Worm (Caenorhabditis elegans) whole organism, young adult: ENCODE results near the gene F55A11.6.

Experiments
- F22D6.2 ChIP-seq: sonication (generic microtip); optimal IDR thresholded peaks from 2 replicates; lab custom pipeline; 2016; ENCODE audit warnings: mild to moderate bottlenecking, missing genetic modification characterization, missing compliant biosample characterization
- ceh-100 ChIP-seq: fragments of 200-800 bp; sonication (Bioruptor generic); IDR thresholded peaks from 2 replicates; pipeline ENCODE4 v1.3.6; 2022; ENCODE audit warnings: missing genetic modification reagents, missing genetic modification characterization, missing compliant biosample characterization
- nfya-1 ChIP-seq: sonication (generic microtip); optimal IDR thresholded peaks from 2 replicates; lab custom pipeline; 2017; ENCODE audit warnings: antibody characterized with exemption, missing compliant biosample characterization, missing genetic modification characterization, borderline replicate concordance; ENCODE audit not compliant: insufficient read depth
- pha-4 ChIP-seq: fragments of 150-350 bp; sonication (generic microtip); optimal IDR thresholded peaks from 2 replicates; lab custom pipeline; 2014; ENCODE audit warnings: missing biosample characterization, missing genetic modification reagents, missing genetic modification characterization
- repo-1 ChIP-seq: sonication (generic microtip); optimal IDR thresholded peaks from 2 replicates; lab custom pipeline; 2017; ENCODE audit warnings: mild to moderate bottlenecking, missing genetic modification characterization, missing compliant biosample characterization
- sdz-38 ChIP-seq: sonication (generic microtip); optimal IDR thresholded peaks from 2 replicates; lab custom pipeline; 2016; ENCODE audit warnings: missing genotype, missing genetic modification characterization, missing compliant biosample characterization
- unc-130 ChIP-seq: sonication (generic microtip); optimal IDR thresholded peaks from 2 replicates; lab custom pipeline; 2016; ENCODE audit warnings: missing genetic modification reagents, missing genetic modification characterization, missing compliant biosample characterization

DNA sequence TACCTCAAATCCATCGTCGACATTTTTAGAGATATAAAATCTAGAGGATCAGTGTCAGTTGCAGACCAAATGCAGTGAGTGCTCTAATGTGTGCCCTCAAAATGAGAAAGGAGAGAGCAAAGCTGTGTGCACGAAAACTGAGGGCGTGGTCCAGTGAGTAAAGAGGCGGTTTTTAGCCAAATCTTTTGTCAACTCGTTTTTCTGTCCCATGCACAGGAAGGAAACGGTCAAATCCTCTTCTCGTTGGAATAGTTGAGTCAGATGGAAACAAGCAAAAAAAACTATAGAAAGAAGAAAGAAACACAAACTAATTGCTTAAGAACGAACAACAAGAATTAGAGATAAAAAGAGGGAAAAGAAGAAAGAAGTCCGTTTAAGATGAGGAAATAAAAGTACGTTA is 35.3 kb downstream of the F55A11.6 start, which contains the start of gene D2023.3:
- TF ChIP-seq pha-4 (tag; lab: Kevin White, UChicago) (no peak), sdz-38 (tag; lab: Kevin White, UChicago) (no peak), F22D6.2 (tag; lab: Kevin White, UChicago) (no peak), nfya-1 (no peak), ceh-100 (GFP tag; lab: Robert Waterston, UW) (no peak), unc-130 (GFP tag; lab: Kevin White, UChicago) (no peak), repo-1 (tag; lab: Kevin White, UChicago) (no peak)
